Fruit fly (Drosophila melanogaster): ENCODE measurements around the gene CG7208.

CG7208 gene

dm6 chr3R:18183244-18183643, 2.3 kb downstream of the CG7208 start, which contains the start of gene cdm:
Gene cdm, minus strand, starts transcription at chr3R:18183479.
- TF ChIP-seq Dif (GFP tag; optimal IDR thresholded peaks at IDR 0.05; ENCODE audit: partially characterized antibody) (peak; percentile 12), Sp1 (GFP tag; optimal IDR thresholded peaks at IDR 0.05) (no peak)

DNA sequence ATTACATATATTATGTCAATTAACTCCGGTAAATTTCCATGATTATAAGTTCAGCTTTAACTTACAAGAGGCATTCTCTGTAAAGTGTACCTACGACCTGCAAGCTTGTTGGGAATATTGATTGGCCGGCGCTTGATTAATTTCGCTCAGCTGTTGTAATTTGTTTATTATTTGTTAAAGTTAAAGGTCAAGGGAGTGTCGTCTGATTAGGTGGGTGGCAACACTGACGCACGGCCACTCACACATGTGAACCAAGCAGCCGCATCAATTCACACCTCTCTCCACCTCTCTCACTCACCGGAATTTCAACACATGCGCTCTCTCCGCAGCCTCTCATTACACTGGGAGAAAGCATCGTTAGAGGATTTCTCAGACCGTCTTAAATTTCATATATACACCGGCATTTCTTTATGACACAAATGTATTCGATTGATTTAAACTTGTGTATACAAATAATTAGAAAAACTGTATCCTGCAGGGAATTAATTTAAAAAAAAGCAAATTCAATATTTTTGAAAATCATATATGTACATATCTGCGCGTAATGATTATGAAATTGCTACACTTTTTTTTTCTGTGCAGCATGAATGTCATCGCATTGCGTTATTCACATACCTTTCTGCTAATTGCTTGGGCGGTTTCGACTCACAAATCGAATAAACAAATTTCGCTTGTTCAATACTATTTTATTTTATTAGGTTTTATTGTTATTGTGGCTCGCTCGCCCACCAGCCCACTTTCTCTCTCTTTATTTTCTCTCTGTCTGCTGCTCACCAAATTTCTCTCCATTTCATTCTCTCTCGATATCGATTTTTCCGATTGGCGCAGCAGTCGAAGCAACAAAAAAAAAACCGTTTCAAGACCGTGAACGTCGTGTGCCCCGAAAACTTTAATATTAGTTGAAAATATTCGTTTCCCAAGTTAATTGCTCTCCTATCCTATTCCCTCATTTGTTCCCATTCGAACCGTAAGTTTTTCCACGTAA, 13.2 kb downstream of the CG7208 start:
- TF ChIP-seq psq (GFP tag; optimal IDR thresholded peaks at IDR 0.05) (no peak), fru (GFP tag; optimal IDR thresholded peaks at IDR 0.05) (peak; percentile 82), CG9705 (GFP tag; optimal IDR thresholded peaks at IDR 0.05) (peak; percentile 65), Dfd (GFP tag; optimal IDR thresholded peaks at IDR 0.05) (no peak), rgr (GFP tag; optimal IDR thresholded peaks at IDR 0.05) (no peak), Rel (GFP tag; optimal IDR thresholded peaks at IDR 0.05) (no peak), Rel (tag; optimal IDR thresholded peaks at IDR 0.05) (no peak), h (GFP tag; optimal IDR thresholded peaks at IDR 0.05) (peak; percentile 78), ey (GFP tag; optimal IDR thresholded peaks at IDR 0.05) (peak; percentile 78), foxo (GFP tag; optimal IDR thresholded peaks at IDR 0.05) (peak in 1 of 2 experiments; percentile 77), dmrt93B (GFP tag; optimal IDR thresholded peaks at IDR 0.05) (peak; percentile 51), brk (GFP tag; optimal IDR thresholded peaks at IDR 0.05) (no peak), CG32264 (GFP tag; optimal IDR thresholded peaks at IDR 0.05) (peak; percentile 7), Myc (optimal IDR thresholded peaks at IDR 0.05) (no peak), CrebA (GFP tag; optimal IDR thresholded peaks at IDR 0.05; ENCODE audit: borderline replicate concordance) (no peak), pan (optimal IDR thresholded peaks at IDR 0.05) (no peak), OdsH (GFP tag; optimal IDR thresholded peaks at IDR 0.05) (peak; percentile 78), Hnf4 (GFP tag; optimal IDR thresholded peaks at IDR 0.05) (no peak), Mio (GFP tag; optimal IDR thresholded peaks at IDR 0.05) (no peak), sage (GFP tag; optimal IDR thresholded peaks at IDR 0.05) (no peak), usp (GFP tag; optimal IDR thresholded peaks at IDR 0.05) (no peak), tai (GFP tag; optimal IDR thresholded peaks at IDR 0.05) (no peak), sv (GFP tag; optimal IDR thresholded peaks at IDR 0.05) (peak; percentile 93), Hr78 (GFP tag; optimal IDR thresholded peaks at IDR 0.05) (no peak), Sp1 (GFP tag; optimal IDR thresholded peaks at IDR 0.05) (no peak), jim (GFP tag; optimal IDR thresholded peaks at IDR 0.05) (no peak), GATAd (GFP tag; optimal IDR thresholded peaks at IDR 0.05) (no peak), dsf (GFP tag; optimal IDR thresholded peaks at IDR 0.05; ENCODE audit: borderline replicate concordance) (no peak), br (GFP tag; optimal IDR thresholded peaks at IDR 0.05) (peak; percentile 68), woc (GFP tag; optimal IDR thresholded peaks at IDR 0.05) (peak; percentile 50), Vsx2 (GFP tag; optimal IDR thresholded peaks at IDR 0.05; ENCODE audit: partially characterized antibody) (no peak), dl (GFP tag; optimal IDR thresholded peaks at IDR 0.05; ENCODE audit: insufficient read depth in 1 of 2, partially characterized antibody in 2 of 2) (no peak), Dif (GFP tag; optimal IDR thresholded peaks at IDR 0.05; ENCODE audit: partially characterized antibody) (no peak), Hr83 (GFP tag; optimal IDR thresholded peaks at IDR 0.05; ENCODE audit: poor library complexity, severe bottlenecking) (no peak), N (GFP tag; optimal IDR thresholded peaks at IDR 0.05) (no peak), Abd-B (GFP tag; optimal IDR thresholded peaks at IDR 0.05) (no peak), lola (GFP tag; optimal IDR thresholded peaks at IDR 0.05) (no peak), HLH106 (tag; optimal IDR thresholded peaks at IDR 0.05) (peak; percentile 73), Jra (GFP tag; optimal IDR thresholded peaks at IDR 0.05) (no peak)
